Worm (Caenorhabditis elegans) whole organism, early embryonic: ENCODE measurements around the gene Y39B6A.7.
"Not testable (repeated sequence)": the region's sequence is repeated elsewhere in the genome, so short reads cannot be mapped to it uniquely, and the experiment has no call there.

Experiments used
- B0310.2 ChIP-seq: sonication (generic microtip); optimal IDR thresholded peaks from 2 replicates; lab custom pipeline; 2016; ENCODE audit warnings: mild to moderate bottlenecking, missing genetic modification characterization, missing compliant biosample characterization
- F13C5.2 ChIP-seq: sonication (generic microtip); optimal IDR thresholded peaks from 2 replicates; lab custom pipeline; 2017; ENCODE audit warnings: mild to moderate bottlenecking, missing genetic modification characterization, inconsistent platforms, missing compliant biosample characterization
- aly-1 ChIP-seq: sonication (generic microtip); optimal IDR thresholded peaks from 2 replicates; lab custom pipeline; 2016; ENCODE audit warnings: missing genetic modification characterization, missing compliant biosample characterization
- ama-1 ChIP-seq: fragments of 150-350 bp; optimal IDR thresholded peaks from 2 replicates; lab custom pipeline; 2014
- ceh-13 ChIP-seq: fragments of 200-800 bp; sonication (Bioruptor generic); optimal IDR thresholded peaks from 2 replicates; lab custom pipeline; 2018; ENCODE audit warnings: mild to moderate bottlenecking, missing genetic modification characterization, missing compliant biosample characterization
- ceh-36 ChIP-seq: sonication (generic microtip); optimal IDR thresholded peaks from 2 replicates; lab custom pipeline; 2016; ENCODE audit warnings: missing genetic modification characterization, inconsistent platforms, missing compliant biosample characterization
- ets-7 ChIP-seq: sonication (generic microtip); optimal IDR thresholded peaks from 2 replicates; lab custom pipeline; 2016; ENCODE audit warnings: missing genotype, missing genetic modification characterization, missing compliant biosample characterization
- flt-1 ChIP-seq: fragments of 200-800 bp; sonication (Bioruptor generic); IDR thresholded peaks from 2 replicates; pipeline ENCODE4 v1.3.6; 2022; ENCODE audit warnings: missing genetic modification characterization, missing compliant biosample characterization
- hmbx-1 ChIP-seq: sonication (generic microtip); optimal IDR thresholded peaks from 2 replicates; lab custom pipeline; 2016; ENCODE audit warnings: mild to moderate bottlenecking, missing genetic modification characterization, missing compliant biosample characterization
- hmg-4 ChIP-seq: fragments of 200-800 bp; sonication (Bioruptor generic); optimal IDR thresholded peaks from 2 replicates; lab custom pipeline; 2018; ENCODE audit warnings: mild to moderate bottlenecking, missing genetic modification characterization, missing compliant biosample characterization
- hnd-1 ChIP-seq: sonication (generic microtip); optimal IDR thresholded peaks from 2 replicates; lab custom pipeline; 2016; ENCODE audit warnings: missing genetic modification characterization, missing compliant biosample characterization
- pes-1 ChIP-seq: fragments of 200-800 bp; sonication (Bioruptor generic); IDR thresholded peaks from 2 replicates; pipeline ENCODE4 v1.3.6; 2022; ENCODE audit warnings: missing genetic modification reagents, missing genetic modification characterization, missing compliant biosample characterization
- scrt-1 ChIP-seq: fragments of 200-800 bp; sonication (Bioruptor generic); IDR thresholded peaks from 2 replicates; pipeline ENCODE4 v1.3.6; 2022; ENCODE audit warnings: missing genetic modification characterization, missing compliant biosample characterization
- sea-1 ChIP-seq: fragments of 200-800 bp; sonication (Bioruptor generic); conservative IDR thresholded peaks from 2 replicates; pipeline ENCODE4 v1.3.6; 2022; ENCODE audit warnings: missing genetic modification characterization, missing compliant biosample characterization
- tbx-11 ChIP-seq: fragments of 200-800 bp; sonication (Bioruptor generic); IDR thresholded peaks from 2 replicates; pipeline ENCODE4 v1.3.6; 2022; ENCODE audit warnings: missing genetic modification characterization, missing compliant biosample characterization
- tbx-37 ChIP-seq: fragments of 200-800 bp; sonication (Bioruptor generic); conservative IDR thresholded peaks from 2 replicates; pipeline ENCODE4 v1.3.6; 2022; ENCODE audit warnings: missing genetic modification reagents, missing genetic modification characterization, missing compliant biosample characterization
- tra-4 ChIP-seq: sonication (generic microtip); optimal IDR thresholded peaks from 2 replicates; lab custom pipeline; 2017; ENCODE audit warnings: missing genetic modification characterization, missing compliant biosample characterization

Y39B6A.7 gene

DNA sequence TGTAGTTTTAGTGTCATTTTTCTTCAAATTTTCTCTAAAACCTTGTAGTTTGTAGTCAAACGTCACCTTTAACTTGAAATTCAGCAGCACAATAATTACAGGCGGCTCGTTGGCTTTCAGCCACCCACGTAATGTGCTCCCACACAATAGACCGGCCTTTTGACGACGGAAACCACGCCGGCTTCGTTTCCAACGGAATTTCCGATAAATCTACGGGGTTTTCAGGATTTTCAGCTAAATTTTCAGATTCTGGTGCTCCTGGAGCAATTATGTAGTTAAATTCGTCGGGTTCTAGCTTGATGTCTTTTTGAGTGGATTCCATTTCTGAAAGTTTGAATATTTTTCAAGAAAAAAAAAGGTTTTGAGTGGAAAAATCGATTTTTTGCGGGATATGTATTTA, 24.4 kb downstream of the Y39B6A.7 start, which contains the start of gene bed-1:
Gene bed-1 (minus strand): TSS at position 337 of the 400 bp plus-strand sequence.
- TF ChIP-seq hmg-4 (no peak), tbx-37 (no peak)

- no peak for TF ChIP-seq pes-1 (GFP tag; lab: Robert Waterston, UW)
- no peak for TF ChIP-seq sea-1 (GFP tag; lab: Robert Waterston, UW)
- TF ChIP-seq tbx-37, result no peak
- TF ChIP-seq tra-4 (tag; lab: Kevin White, UChicago), result no peak
- TF ChIP-seq flt-1 (GFP tag; lab: Robert Waterston, UW), result no peak
- no peak for TF ChIP-seq scrt-1 (GFP tag; lab: Robert Waterston, UW)
- TF ChIP-seq hnd-1 (tag; lab: Kevin White, UChicago), result no peak
- no peak for TF ChIP-seq aly-1 (tag; lab: Kevin White, UChicago)
- TF ChIP-seq B0310.2 (tag; lab: Kevin White, UChicago), result no peak
- no peak for TF ChIP-seq hmg-4
- no peak for TF ChIP-seq ceh-36 (tag; lab: Kevin White, UChicago)
- no peak for TF ChIP-seq hmbx-1 (tag; lab: Kevin White, UChicago)
- no peak for TF ChIP-seq ets-7 (tag; lab: Kevin White, UChicago)
- TF ChIP-seq ama-1 (lab: Kevin White, UChicago), result no peak
Observed at ce11 chrV:19120743-19121642, 28.0 kb downstream of the Y39B6A.7 start.

DNA sequence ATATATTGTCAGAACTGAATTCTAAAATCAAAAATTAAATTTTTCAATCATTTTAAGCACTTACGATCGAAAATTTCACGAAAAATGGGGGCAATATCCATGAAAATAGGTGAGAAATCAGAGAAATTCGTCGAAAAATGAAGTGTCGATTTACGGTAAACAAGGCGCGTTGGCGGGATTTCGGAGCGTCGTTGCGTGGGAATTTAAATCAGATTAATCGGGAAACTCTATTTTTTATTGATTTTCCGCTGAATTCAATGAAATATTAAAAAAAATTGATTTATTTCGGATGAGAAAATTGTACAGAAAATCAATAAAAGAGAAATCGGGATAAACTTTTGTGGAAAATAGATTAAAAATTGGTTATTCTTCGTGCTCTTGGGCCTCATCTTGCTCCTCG, 29.7 kb downstream of the Y39B6A.7 start, which contains the start of gene Y39B6A.13:
Gene Y39B6A.13 (minus strand): TSS at position 166 of the 400 bp plus-strand sequence.
- no peak for TF ChIP-seq ama-1 (lab: Kevin White, UChicago)
- TF ChIP-seq tra-4 (tag; lab: Kevin White, UChicago), result no peak
- no peak for TF ChIP-seq hmg-4
- no peak for TF ChIP-seq hmbx-1 (tag; lab: Kevin White, UChicago)
- no peak for TF ChIP-seq F13C5.2 (tag; lab: Kevin White, UChicago)
- no peak for TF ChIP-seq ceh-13 (GFP tag; lab: Kevin White, UChicago)
- TF ChIP-seq ets-7 (tag; lab: Kevin White, UChicago), result no peak
- TF ChIP-seq pes-1 (GFP tag; lab: Robert Waterston, UW), result no peak
- TF ChIP-seq flt-1 (GFP tag; lab: Robert Waterston, UW), result no peak
- TF ChIP-seq aly-1 (tag; lab: Kevin White, UChicago), result no peak
- no peak for TF ChIP-seq ceh-36 (tag; lab: Kevin White, UChicago)

- no peak for TF ChIP-seq scrt-1 (GFP tag; lab: Robert Waterston, UW)
- no peak for TF ChIP-seq flt-1 (GFP tag; lab: Robert Waterston, UW)
Observed at ce11 chrV:19118312-19118711, 30.6 kb downstream of the Y39B6A.7 start, which contains the start of gene pro-3. TSS of gene pro-3 (minus strand) at chrV:19118412.

DNA sequence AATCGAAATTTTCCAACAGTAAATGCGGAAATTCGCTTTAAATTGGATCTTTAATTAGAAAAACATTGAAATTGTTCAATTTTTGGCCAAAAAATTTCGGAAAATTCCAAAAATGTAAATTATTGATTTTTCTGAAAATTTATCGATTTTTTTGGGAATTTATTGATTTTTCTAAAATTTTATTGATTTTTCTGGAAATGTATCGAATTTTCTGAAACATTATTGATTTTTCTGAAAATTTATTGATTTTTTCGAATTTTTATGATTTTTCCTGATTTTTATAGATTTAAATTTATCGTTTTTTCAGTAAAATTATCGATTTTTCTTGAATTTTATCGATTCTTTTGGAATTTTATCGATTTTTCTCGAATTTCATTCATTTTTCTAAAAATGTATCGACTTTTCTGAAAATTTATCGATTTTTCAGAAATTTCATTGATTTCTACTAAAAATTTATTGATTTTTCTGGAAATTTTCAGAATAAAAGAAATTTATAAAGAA, 32.0 kb downstream of the Y39B6A.7 start:
- TF ChIP-seq B0310.2 (tag; lab: Kevin White, UChicago) (no peak), aly-1 (tag; lab: Kevin White, UChicago) (no peak), ceh-36 (tag; lab: Kevin White, UChicago) (no peak), tra-4 (tag; lab: Kevin White, UChicago) (no peak), F13C5.2 (tag; lab: Kevin White, UChicago) (no peak), ama-1 (lab: Kevin White, UChicago) (no peak), scrt-1 (GFP tag; lab: Robert Waterston, UW) (no peak), ceh-13 (GFP tag; lab: Kevin White, UChicago) (no peak), flt-1 (GFP tag; lab: Robert Waterston, UW) (no peak), hmbx-1 (tag; lab: Kevin White, UChicago) (no peak), pes-1 (GFP tag; lab: Robert Waterston, UW) (no peak), tbx-11 (no peak)

- TF ChIP-seq aly-1 (tag; lab: Kevin White, UChicago) (no peak), pes-1 (GFP tag; lab: Robert Waterston, UW) (no peak), tbx-37 (no peak), scrt-1 (GFP tag; lab: Robert Waterston, UW) (no peak), F13C5.2 (tag; lab: Kevin White, UChicago) (no peak), ceh-36 (tag; lab: Kevin White, UChicago) (no peak)
Observed at ce11 chrV:19107065-19107464, 41.9 kb downstream of the Y39B6A.7 start.

DNA sequence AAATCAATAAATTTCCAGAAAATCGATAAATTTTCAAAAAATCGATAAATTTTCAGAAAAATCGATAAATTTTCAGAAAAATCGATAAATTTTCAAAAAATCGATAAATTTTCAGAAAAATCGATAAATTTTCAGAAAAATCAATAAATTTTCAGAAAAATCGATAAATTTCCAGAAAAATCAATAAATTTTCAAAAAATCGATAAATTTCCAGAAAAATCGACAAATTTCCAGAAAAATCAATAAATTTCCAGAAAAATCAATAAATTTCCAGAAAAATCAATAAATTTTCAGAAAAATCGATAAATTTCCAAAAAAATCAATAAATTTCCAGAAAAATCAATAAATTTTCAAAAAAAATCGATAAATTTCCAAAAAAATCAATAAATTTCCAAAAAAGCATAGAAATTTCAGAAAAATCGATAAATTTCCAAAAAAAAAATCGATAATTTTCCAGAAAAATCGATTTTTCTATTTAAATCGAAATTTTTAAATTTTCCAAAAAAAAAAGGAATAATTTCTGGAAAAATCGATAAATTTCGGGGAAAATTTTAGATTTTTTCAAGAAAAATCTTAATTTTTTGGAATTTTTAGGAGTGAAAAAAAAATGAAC, 47.3 kb downstream of the Y39B6A.7 start, which contains the start of gene zhp-4:
Gene zhp-4 (minus strand): TSS at position 198 of the 613 bp plus-strand sequence.
- TF ChIP-seq aly-1 (tag; lab: Kevin White, UChicago); tbx-37; tra-4 (tag; lab: Kevin White, UChicago): not testable (repeated sequence)
